Worm (Caenorhabditis elegans) whole organism, L1 larva: ENCODE measurements around the gene F17C11.13.

ENCODE experiments used
- C04F5.9 ChIP-seq: sonication (generic microtip); optimal IDR thresholded peaks from 2 replicates; lab custom pipeline; 2016; ENCODE audit warnings: missing genetic modification characterization, missing compliant biosample characterization
- C34B4.2 ChIP-seq: sonication (generic microtip); optimal IDR thresholded peaks from 2 replicates; lab custom pipeline; 2017; ENCODE audit warnings: mild to moderate bottlenecking, missing genetic modification characterization, missing compliant biosample characterization
- F16B12.6 ChIP-seq: fragments of 150-350 bp; optimal IDR thresholded peaks from 2 replicates; lab custom pipeline; 2014; ENCODE audit warnings: missing biosample characterization, missing genetic modification characterization
- ceh-82 ChIP-seq, 3 experiments: fragments of 150-350 bp in 1 of 3; sonication (generic microtip) in 2 of 3; optimal IDR thresholded peaks; 2 replicates each; lab custom pipeline; 2014 to 2017; ENCODE audit warnings: missing biosample characterization in 3 of 3, missing genetic modification characterization in 3 of 3
- ces-1 ChIP-seq: fragments of 150-350 bp; optimal IDR thresholded peaks from 2 replicates; lab custom pipeline; 2014; ENCODE audit warnings: missing biosample characterization, missing genetic modification reagents, missing genetic modification characterization
- lin-15B ChIP-seq: fragments of 150-350 bp; sonication (generic microtip); optimal IDR thresholded peaks from 3 replicates; lab custom pipeline; 2014; ENCODE audit warnings: missing biosample characterization, missing genetic modification characterization
- lin-35 ChIP-seq, 2 experiments: fragments of 150-350 bp; optimal IDR thresholded peaks; 2 replicates each; lab custom pipeline; 2014; ENCODE audit warnings: missing biosample characterization in 2 of 2, missing genetic modification characterization in 2 of 2, missing genetic modification reagents in 2 of 2
- nhr-11 ChIP-seq: fragments of 150-350 bp; optimal IDR thresholded peaks from 2 replicates; lab custom pipeline; 2014; ENCODE audit warnings: missing biosample characterization, missing genetic modification characterization
- nhr-20 ChIP-seq: sonication (generic microtip); optimal IDR thresholded peaks from 2 replicates; lab custom pipeline; 2016; ENCODE audit warnings: mild to moderate bottlenecking, missing genetic modification characterization, missing compliant biosample characterization
- nhr-85 ChIP-seq: sonication (generic microtip); peaks from one replicate; lab custom pipeline; 2016; ENCODE audit warnings: missing genetic modification characterization, inconsistent platforms, missing compliant biosample characterization
- pax-3 ChIP-seq: fragments of 200-800 bp; sonication (Bioruptor generic); optimal IDR thresholded peaks from 2 replicates; lab custom pipeline; 2018; ENCODE audit warnings: mild to moderate bottlenecking, missing genetic modification characterization, moderate library complexity, missing compliant biosample characterization
- sox-4 ChIP-seq: sonication (generic microtip); optimal IDR thresholded peaks from 2 replicates; lab custom pipeline; 2016; ENCODE audit warnings: missing genetic modification characterization, missing compliant biosample characterization
- ztf-4 ChIP-seq: fragments of 150-350 bp; optimal IDR thresholded peaks from 2 replicates; lab custom pipeline; 2014; ENCODE audit warnings: missing biosample characterization, missing genetic modification characterization

ce11 chrV:10940571-10940991 lies 15.1 kb upstream of the F17C11.13 start:
- TF ChIP-seq nhr-85 (tag; lab: Kevin White, UChicago): peak; percentile 87
- peak; percentile 16 for TF ChIP-seq ztf-4 (tag; lab: Kevin White, UChicago)
- TF ChIP-seq C34B4.2 (tag; lab: Kevin White, UChicago): no peak
- no peak for TF ChIP-seq sox-4 (tag; lab: Kevin White, UChicago)
- TF ChIP-seq ceh-82 (tag; optimal IDR thresholded peaks at IDR 0.05; lab: Kevin White, UChicago): peak in 2 of 3 experiments; percentile 13 to 58
- no peak for TF ChIP-seq nhr-11 (tag; lab: Kevin White, UChicago)
- TF ChIP-seq ces-1 (GFP tag; lab: Kevin White, UChicago): no peak
- TF ChIP-seq lin-35 (GFP tag; optimal IDR thresholded peaks at IDR 0.05; lab: Kevin White, UChicago): peak; percentile 43 to 61
- TF ChIP-seq F16B12.6 (tag; lab: Kevin White, UChicago): no peak
- no peak for TF ChIP-seq C04F5.9
- no peak for TF ChIP-seq pax-3 (tag; lab: Kevin White, UChicago)
- no peak for TF ChIP-seq lin-15B
- peak; percentile 73 for TF ChIP-seq nhr-20 (tag; lab: Kevin White, UChicago)
